Comparison of ENCODE assay signal across 4 fruit fly cellular contexts in the genomic region with DNA sequence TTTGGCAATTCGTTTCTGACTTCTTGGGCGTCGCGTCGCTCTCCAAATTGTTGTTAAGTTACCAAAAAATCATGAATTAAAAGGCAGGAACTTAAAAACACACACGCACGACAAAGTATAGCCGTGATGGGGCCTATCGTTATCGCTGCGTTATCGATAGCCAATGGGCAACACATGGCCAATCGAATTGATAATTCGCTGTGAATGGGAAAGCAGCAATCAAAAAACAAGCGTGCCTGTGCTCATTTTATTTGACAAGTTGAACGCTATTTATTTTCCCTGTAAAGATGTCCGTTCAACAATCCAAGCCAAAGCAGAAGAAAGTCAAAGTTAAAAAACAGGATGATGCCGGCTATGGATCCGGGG.
TF ChIP-seq lines count a peak whose summit lies in the region.

Gene Surf4 (minus strand): TSS at position 159 of the 366 bp plus-strand sequence.
Gene CG31301 (plus strand): TSS at position 188 of the 366 bp plus-strand sequence.

- TF ChIP-seq CTCF in whole organism, embryonic (GFP tag; optimal IDR thresholded peaks at IDR 0.05; lab: Kevin White, UChicago): no peak

TF ChIP-seq in whole organism, adult, 20 proteins besides CTCF, POLR2A, EP300 and RAD21:
- TF ChIP-seq kay (GFP tag; lab: Kevin White, UChicago; ENCODE audit: borderline replicate concordance): no peak
- TF ChIP-seq bab1 (GFP tag; optimal IDR thresholded peaks at IDR 0.05; lab: Kevin White, UChicago): peak; percentile 41
- TF ChIP-seq toe (GFP tag; optimal IDR thresholded peaks at IDR 0.05; lab: Kevin White, UChicago): no peak
- TF ChIP-seq Mnt (GFP tag; optimal IDR thresholded peaks at IDR 0.05; lab: Kevin White, UChicago): peak; percentile 84
- no peak for TF ChIP-seq cic (GFP tag; optimal IDR thresholded peaks at IDR 0.05; lab: Kevin White, UChicago)
- TF ChIP-seq Hr96 (GFP tag; optimal IDR thresholded peaks at IDR 0.05; lab: Kevin White, UChicago): no peak
- TF ChIP-seq ovo (GFP tag; optimal IDR thresholded peaks at IDR 0.05; lab: Kevin White, UChicago): no peak
TF ChIP-seq in whole organism, adult: peak in this region for 2.

TF ChIP-seq in whole organism, embryonic, 481 proteins besides CTCF, POLR2A, EP300 and RAD21 (continues in another document):
- TF ChIP-seq dysf (GFP tag; IDR thresholded peaks at IDR 0.05; lab: Robert Waterston, UW) (no peak), CG2199 (GFP tag; IDR thresholded peaks at IDR 0.05; lab: Robert Waterston, UW) (0 out of 3 replicates have a peak, but pooled peaks have one; percentile 19), CG16813 (GFP tag; IDR thresholded peaks at IDR 0.05; lab: Robert Waterston, UW; ENCODE audit: partially characterized antibody) (peak; percentile 66), CG8281 (tag; optimal IDR thresholded peaks at IDR 0.05; lab: Kevin White, UChicago) (no peak), NK7.1 (GFP tag; optimal IDR thresholded peaks at IDR 0.05; lab: Kevin White, UChicago) (no peak), exex (tag; optimal IDR thresholded peaks at IDR 0.05; lab: Kevin White, UChicago) (no peak), ssp (GFP tag; IDR thresholded peaks at IDR 0.05; lab: Robert Waterston, UW) (no peak), CG10274 (GFP tag; optimal IDR thresholded peaks at IDR 0.05; lab: Kevin White, UChicago) (no peak), kni (GFP tag; optimal IDR thresholded peaks at IDR 0.05; lab: Kevin White, UChicago) (no peak), amos (GFP tag; IDR thresholded peaks at IDR 0.05; lab: Robert Waterston, UW; ENCODE audit: partially characterized antibody) (peak; percentile 74), usp (GFP tag; optimal IDR thresholded peaks at IDR 0.05; lab: Kevin White, UChicago) (no peak), B-H2 (GFP tag; optimal IDR thresholded peaks at IDR 0.05; lab: Kevin White, UChicago) (peak; percentile 10), ems (GFP tag; optimal IDR thresholded peaks at IDR 0.05; lab: Kevin White, UChicago) (no peak), CG18262 (tag; optimal IDR thresholded peaks at IDR 0.05; lab: Kevin White, UChicago) (no peak), CG10959 (GFP tag; IDR thresholded peaks at IDR 0.05; lab: Robert Waterston, UW) (no peak), CG31365 (tag; optimal IDR thresholded peaks at IDR 0.05; lab: Kevin White, UChicago) (no peak), Sox102F (GFP tag; optimal IDR thresholded peaks at IDR 0.05; lab: Kevin White, UChicago) (no peak), CG2116 (GFP tag; optimal IDR thresholded peaks at IDR 0.05; lab: Kevin White, UChicago) (peak; percentile 91), CG13424 (tag; optimal IDR thresholded peaks at IDR 0.05; lab: Kevin White, UChicago) (no peak), caup (GFP tag; optimal IDR thresholded peaks at IDR 0.05; lab: Kevin White, UChicago; ENCODE audit: severe bottlenecking) (no peak), CG42726 (GFP tag; IDR thresholded peaks at IDR 0.05; lab: Robert Waterston, UW; ENCODE audit: partially characterized antibody) (peak; percentile 29; the same call in 1 of the 2 replicates), CG6854 (GFP tag; optimal IDR thresholded peaks at IDR 0.05; lab: Kevin White, UChicago) (no peak), lilli (GFP tag; optimal IDR thresholded peaks at IDR 0.05; lab: Kevin White, UChicago) (peak; percentile 5), CG33557 (GFP tag; optimal IDR thresholded peaks at IDR 0.05; lab: Kevin White, UChicago) (no peak), Max (GFP tag; optimal IDR thresholded peaks at IDR 0.05; lab: Kevin White, UChicago) (no peak), crol (GFP tag; IDR thresholded peaks at IDR 0.05; lab: Robert Waterston, UW) (no peak)

TF ChIP-seq in whole organism, prepupa, 60 proteins besides CTCF, POLR2A, EP300 and RAD21:
- peak; percentile 9 for TF ChIP-seq esn (GFP tag; optimal IDR thresholded peaks at IDR 0.05; lab: Kevin White, UChicago)
- peak; percentile 91 for TF ChIP-seq dsx (GFP tag; optimal IDR thresholded peaks at IDR 0.05; lab: Kevin White, UChicago; ENCODE audit: poor library complexity, severe bottlenecking)
- TF ChIP-seq CG3919 (GFP tag; optimal IDR thresholded peaks at IDR 0.05; lab: Kevin White, UChicago): no peak
- no peak for TF ChIP-seq CG3032 (tag; optimal IDR thresholded peaks at IDR 0.05; lab: Kevin White, UChicago)

TF ChIP-seq in whole organism, wandering third instar larva, 38 proteins besides CTCF, POLR2A, EP300 and RAD21:
- TF ChIP-seq lola (GFP tag; optimal IDR thresholded peaks at IDR 0.05; lab: Kevin White, UChicago) (no peak), Myc (optimal IDR thresholded peaks at IDR 0.05; lab: Kevin White, UChicago) (peak; percentile 3)
